Worm (Caenorhabditis elegans): ENCODE data around the gene srx-130.

ce11 chrV:13827920-13828319, 15.3 kb upstream of the srx-130 start, which contains the start of gene nrf-5:
- TF ChIP-seq lin-39 (tag; optimal IDR thresholded peaks at IDR 0.05) = no peak
- no peak for TF ChIP-seq nhr-23 (tag; optimal IDR thresholded peaks at IDR 0.05)
- TF ChIP-seq egl-27 (tag; optimal IDR thresholded peaks at IDR 0.05) = no peak
- no peak for TF ChIP-seq skn-1 (tag; optimal IDR thresholded peaks at IDR 0.05)
- no peak for TF ChIP-seq nhr-77 (tag; optimal IDR thresholded peaks at IDR 0.05)
- no peak for TF ChIP-seq ama-1 (optimal IDR thresholded peaks at IDR 0.05)
- TF ChIP-seq ztf-11 (tag; optimal IDR thresholded peaks at IDR 0.05) = no peak
- TF ChIP-seq unc-39 (tag; optimal IDR thresholded peaks at IDR 0.05) = no peak
- TF ChIP-seq blmp-1 (tag; optimal IDR thresholded peaks at IDR 0.05; ENCODE audit: insufficient read depth) = no peak
- TF ChIP-seq nhr-237 (tag; optimal IDR thresholded peaks at IDR 0.05) = no peak
- no peak for TF ChIP-seq zag-1 (tag; optimal IDR thresholded peaks at IDR 0.05)
- no peak for TF ChIP-seq C34F6.9 (tag; optimal IDR thresholded peaks at IDR 0.05)
- TF ChIP-seq unc-62 (GFP tag; optimal IDR thresholded peaks at IDR 0.05) = no peak

All from whole organism, L2 larva.